Worm (Caenorhabditis elegans) whole organism, young adult: ENCODE data around the gene W03G11.3.

Source experiments
- B0019.2 ChIP-seq: fragments of 200-800 bp; sonication (Bioruptor generic); conservative IDR thresholded peaks from 2 replicates; pipeline ENCODE4 v1.3.6; 2022; ENCODE audit warnings: missing genetic modification reagents, missing genetic modification characterization, missing compliant biosample characterization
- B0261.1 ChIP-seq: sonication (generic microtip); optimal IDR thresholded peaks from 2 replicates; lab custom pipeline; 2016; ENCODE audit warnings: mild to moderate bottlenecking, missing genetic modification characterization, moderate library complexity, missing compliant biosample characterization
- F23B12.7 ChIP-seq: sonication (generic microtip); optimal IDR thresholded peaks from 2 replicates; lab custom pipeline; 2017; ENCODE audit warnings: missing genetic modification characterization, mild to moderate bottlenecking, missing compliant biosample characterization, antibody characterized with exemption, moderate library complexity; ENCODE audit not compliant: insufficient read depth
- F33H1.4 ChIP-seq: fragments of 200-800 bp; sonication (Bioruptor generic); IDR thresholded peaks from 2 replicates; pipeline ENCODE4 v1.3.6; 2022; ENCODE audit warnings: missing genetic modification reagents, missing genetic modification characterization, missing compliant biosample characterization
- F55B11.4 ChIP-seq: sonication (generic microtip); optimal IDR thresholded peaks from 2 replicates; lab custom pipeline; 2016; ENCODE audit warnings: missing compliant biosample characterization, missing genetic modification characterization, borderline replicate concordance; ENCODE audit not compliant: insufficient read depth
- F57C9.4 ChIP-seq: sonication (generic microtip); optimal IDR thresholded peaks from 2 replicates; lab custom pipeline; 2017; ENCODE audit warnings: mild to moderate bottlenecking, missing genetic modification characterization, missing compliant biosample characterization
- K11D2.4 ChIP-seq: fragments of 200-800 bp; sonication (Bioruptor generic); IDR thresholded peaks from 2 replicates; pipeline ENCODE4 v1.3.6; 2022; ENCODE audit warnings: missing genetic modification reagents, missing genetic modification characterization, missing compliant biosample characterization
- Y56A3A.18 ChIP-seq: fragments of 200-800 bp; sonication (Bioruptor generic); IDR thresholded peaks from 2 replicates; pipeline ENCODE4 v1.3.6; 2022; ENCODE audit warnings: missing genetic modification reagents, missing genetic modification characterization, missing compliant biosample characterization
- aptf-2 ChIP-seq: fragments of 200-800 bp; sonication (Bioruptor generic); conservative IDR thresholded peaks from 2 replicates; pipeline ENCODE4 v1.3.6; 2022; ENCODE audit warnings: missing genetic modification reagents, missing genetic modification characterization, missing compliant biosample characterization
- atf-7 ChIP-seq: sonication (generic microtip); optimal IDR thresholded peaks from 2 replicates; lab custom pipeline; 2017; ENCODE audit warnings: mild to moderate bottlenecking, missing genetic modification characterization, missing compliant biosample characterization
- ccch-3 ChIP-seq: fragments of 200-800 bp; sonication (Bioruptor generic); optimal IDR thresholded peaks from 2 replicates; lab custom pipeline; 2018; ENCODE audit warnings: mild to moderate bottlenecking, missing genetic modification characterization, missing compliant biosample characterization
- cebp-1 ChIP-seq, 2 experiments: fragments of 200-800 bp in 1 of 2; sonication (Bioruptor generic) in 1 of 2; sonication (generic microtip) in 1 of 2; IDR thresholded peaks in 1 of 2; optimal IDR thresholded peaks in 1 of 2; 2 replicates each; pipeline versions ENCODE4 v1.3.6 to Lab custom; 2017 to 2022; ENCODE audit warnings: missing compliant biosample characterization in 2 of 2, missing genetic modification characterization in 2 of 2, mild to moderate bottlenecking in 1 of 2, missing genetic modification reagents in 1 of 2, moderate library complexity in 1 of 2
- dox-1 ChIP-seq: fragments of 200-800 bp; sonication (Bioruptor generic); IDR thresholded peaks from 2 replicates; pipeline ENCODE4 v1.3.6; 2022; ENCODE audit warnings: missing genetic modification reagents, missing genetic modification characterization, missing compliant biosample characterization
- dpl-1 ChIP-seq: fragments of 150-350 bp; optimal IDR thresholded peaks from 2 replicates; lab custom pipeline; 2014; ENCODE audit warnings: missing biosample characterization, missing genetic modification reagents, missing genetic modification characterization
- gei-17 ChIP-seq: fragments of 200-800 bp; sonication (Bioruptor generic); optimal IDR thresholded peaks from 2 replicates; lab custom pipeline; 2018; ENCODE audit warnings: mild to moderate bottlenecking, missing genetic modification characterization, missing compliant biosample characterization
- him-1 ChIP-seq: sonication (generic microtip); optimal IDR thresholded peaks from 2 replicates; lab custom pipeline; 2016; ENCODE audit warnings: missing genotype, missing genetic modification reagents, missing genetic modification characterization, missing compliant biosample characterization
- hmg-20 ChIP-seq: fragments of 200-800 bp; sonication (Bioruptor generic); IDR thresholded peaks from 2 replicates; pipeline ENCODE4 v1.3.6; 2022; ENCODE audit warnings: missing genetic modification reagents, missing genetic modification characterization, missing compliant biosample characterization
- lsy-27 ChIP-seq: sonication (generic microtip); optimal IDR thresholded peaks from 2 replicates; lab custom pipeline; 2017; ENCODE audit warnings: missing genetic modification characterization, mild to moderate bottlenecking, missing compliant biosample characterization, antibody characterized with exemption, missing genotype, borderline replicate concordance; ENCODE audit not compliant: insufficient read depth
- mcd-1 ChIP-seq: fragments of 200-800 bp; sonication (Bioruptor generic); IDR thresholded peaks from 2 replicates; pipeline ENCODE4 v1.3.6; 2022; ENCODE audit warnings: missing genetic modification reagents, missing genetic modification characterization, missing compliant biosample characterization
- nhr-90 ChIP-seq: sonication (generic microtip); optimal IDR thresholded peaks from 2 replicates; lab custom pipeline; 2016; ENCODE audit warnings: missing genotype, mild to moderate bottlenecking, missing genetic modification characterization, missing compliant biosample characterization
- sea-2 ChIP-seq: fragments of 200-800 bp; sonication (Bioruptor generic); IDR thresholded peaks from 2 replicates; pipeline ENCODE4 v1.3.6; 2022; ENCODE audit warnings: missing genetic modification characterization, missing compliant biosample characterization
- tbp1 ChIP-seq: fragments of 200-800 bp; sonication (Bioruptor generic); optimal IDR thresholded peaks from 2 replicates; lab custom pipeline; 2018; ENCODE audit warnings: mild to moderate bottlenecking, missing genetic modification characterization, missing compliant biosample characterization
- tlf-1 ChIP-seq: fragments of 200-800 bp; sonication (Bioruptor generic); optimal IDR thresholded peaks from 2 replicates; lab custom pipeline; 2018; ENCODE audit warnings: mild to moderate bottlenecking, missing genetic modification characterization, missing compliant biosample characterization
- unc-62 ChIP-seq: fragments of 150-350 bp; optimal IDR thresholded peaks from 2 replicates; lab custom pipeline; 2014; ENCODE audit warnings: missing biosample characterization, missing genetic modification reagents, missing genetic modification characterization
- xnd-1 ChIP-seq: sonication (generic microtip); optimal IDR thresholded peaks from 2 replicates; lab custom pipeline; 2016; ENCODE audit warnings: missing genotype, missing genetic modification reagents, missing genetic modification characterization, missing compliant biosample characterization
- zfh-2 ChIP-seq: fragments of 200-800 bp; sonication (Bioruptor generic); conservative IDR thresholded peaks from 2 replicates; pipeline ENCODE4 v1.3.6; 2022; ENCODE audit warnings: missing genetic modification reagents, missing genetic modification characterization, missing compliant biosample characterization
- zim-3 ChIP-seq: sonication (generic microtip); optimal IDR thresholded peaks from 2 replicates; lab custom pipeline; 2017; ENCODE audit warnings: mild to moderate bottlenecking, missing genetic modification characterization, moderate library complexity, missing compliant biosample characterization
- ztf-18 ChIP-seq: sonication (generic microtip); optimal IDR thresholded peaks from 2 replicates; lab custom pipeline; 2016; ENCODE audit warnings: missing genotype, mild to moderate bottlenecking, missing genetic modification characterization, missing compliant biosample characterization
- ztf-22 ChIP-seq: fragments of 200-800 bp; sonication (Bioruptor generic); optimal IDR thresholded peaks from 2 replicates; lab custom pipeline; 2018; ENCODE audit warnings: mild to moderate bottlenecking, missing genetic modification characterization, moderate library complexity, missing compliant biosample characterization
- ztf-26 ChIP-seq: sonication (generic microtip); optimal IDR thresholded peaks from 2 replicates; lab custom pipeline; 2017; ENCODE audit warnings: missing genetic modification characterization, missing compliant biosample characterization

W03G11.3 gene

DNA sequence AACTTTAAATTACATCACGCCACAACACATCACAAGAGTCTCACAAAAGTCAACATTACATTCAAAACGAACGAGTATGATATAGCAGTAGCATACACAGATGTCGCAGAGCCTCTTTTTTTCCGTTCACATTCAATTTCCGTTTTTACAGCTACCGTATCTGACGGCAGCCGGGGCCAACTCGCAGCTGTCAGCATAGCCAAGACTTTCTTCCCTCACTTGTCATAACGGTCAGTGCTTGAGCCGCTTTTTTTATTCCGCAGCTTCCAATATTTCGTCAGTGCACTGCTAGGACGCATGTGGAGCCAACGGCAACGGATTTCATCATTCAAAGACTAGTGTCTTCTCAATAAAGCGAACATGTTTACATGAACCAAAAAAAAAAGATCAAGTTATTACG lies 9.6 kb downstream of the W03G11.3 start:
- TF ChIP-seq ztf-22 (GFP tag; lab: Kevin White, UChicago) (no peak), cebp-1 (GFP tag; IDR thresholded peaks at IDR 0.05; lab: Robert Waterston, UW) (0 out of 2 replicates have a peak, but pooled peaks have one; percentile 45), cebp-1 (tag; optimal IDR thresholded peaks at IDR 0.05; lab: Kevin White, UChicago) (no peak), dpl-1 (GFP tag; lab: Kevin White, UChicago) (no peak), F55B11.4 (no peak)

DNA sequence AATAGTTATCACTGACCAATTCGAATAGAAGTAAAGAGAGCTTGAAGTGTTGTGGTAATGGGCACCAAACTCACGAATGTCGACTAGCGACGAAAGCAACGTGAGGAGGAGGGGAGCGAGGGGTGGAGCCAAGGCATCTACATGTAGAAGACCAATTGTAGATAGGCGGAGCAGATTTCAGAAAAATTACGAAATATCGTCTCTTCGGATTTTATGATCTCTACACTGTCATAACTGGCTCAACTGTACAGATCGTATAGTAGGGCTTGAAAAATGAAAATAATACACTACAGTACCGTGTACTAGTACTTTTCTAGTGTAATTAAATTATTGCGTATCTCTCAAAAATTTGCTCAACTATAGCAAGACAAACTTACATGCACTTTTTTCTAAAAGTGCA lies 10.6 kb downstream of the W03G11.3 start, which contains the start of gene W03G11.4:
Gene W03G11.4, minus strand, starts transcription at position 101 of the 400 bp plus-strand sequence.
- TF ChIP-seq him-1, result no peak
- TF ChIP-seq tlf-1, result no peak
- no peak for TF ChIP-seq unc-62 (GFP tag; lab: Kevin White, UChicago)
- no peak for TF ChIP-seq tbp1
- no peak for TF ChIP-seq aptf-2 (GFP tag; lab: Robert Waterston, UW)
- no peak for TF ChIP-seq xnd-1
- no peak for TF ChIP-seq mcd-1
- TF ChIP-seq lsy-27 (tag; lab: Kevin White, UChicago), result no peak
- no peak for TF ChIP-seq F57C9.4 (tag; lab: Kevin White, UChicago)
- TF ChIP-seq ccch-3 (GFP tag; lab: Kevin White, UChicago), result no peak
- no peak for TF ChIP-seq ztf-26 (tag; lab: Kevin White, UChicago)
- TF ChIP-seq nhr-90 (tag; lab: Kevin White, UChicago), result no peak
- TF ChIP-seq atf-7, result no peak
- no peak for TF ChIP-seq hmg-20
- TF ChIP-seq, all 124 proteins: peak for 0

DNA sequence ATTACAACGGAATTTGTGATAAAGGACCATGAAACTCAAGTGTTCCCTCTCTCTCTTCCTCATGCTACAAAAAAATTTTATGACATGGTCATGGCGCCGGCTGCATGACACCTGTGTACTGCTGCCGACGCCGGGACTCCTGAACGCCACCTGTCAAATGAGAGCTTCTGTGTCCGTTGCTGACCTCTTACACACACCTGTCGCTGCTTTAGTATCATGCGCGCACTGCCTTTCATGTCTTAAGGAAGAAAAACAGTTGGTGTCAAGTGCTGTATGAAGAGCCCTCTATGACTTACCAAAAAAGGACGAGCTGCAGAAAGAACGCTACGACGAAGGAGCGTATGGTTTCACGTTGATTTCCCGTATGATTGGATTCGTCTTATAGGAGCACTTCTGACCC lies 11.0 kb downstream of the W03G11.3 start:
- no peak for TF ChIP-seq sea-2 (GFP tag; lab: Robert Waterston, UW)
- 0 out of 2 replicates have a peak, but pooled peaks have one; percentile 30 for TF ChIP-seq K11D2.4 (GFP tag; lab: Robert Waterston, UW)

DNA sequence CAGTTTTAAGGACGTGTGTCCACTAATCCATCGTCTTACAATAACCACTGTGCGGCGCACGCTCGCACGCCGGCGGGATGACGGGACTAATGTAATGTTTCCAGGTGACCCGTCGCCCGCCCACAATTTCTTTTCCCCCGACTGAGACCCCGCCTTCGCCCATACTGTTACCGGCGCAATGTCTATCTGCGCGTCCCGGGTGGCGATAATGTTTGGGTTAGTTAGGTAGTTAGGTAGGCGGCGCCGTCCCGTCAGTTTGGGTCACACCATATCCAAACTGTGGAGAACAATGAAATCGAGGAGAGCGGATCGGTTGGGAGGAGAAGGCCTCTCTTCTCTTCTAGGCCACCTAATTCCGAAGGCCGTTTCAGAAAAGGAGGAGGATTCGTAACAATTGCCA lies 17.3 kb downstream of the W03G11.3 start:
- TF ChIP-seq F23B12.7 (tag; lab: Kevin White, UChicago) (no peak), ztf-18 (no peak), B0019.2 (GFP tag; lab: Robert Waterston, UW) (no peak), zfh-2 (peak; percentile 69), dox-1 (0 out of 2 replicates have a peak, but pooled peaks have one; percentile 8)
- TF ChIP-seq, all 124 proteins: peak for 2

DNA sequence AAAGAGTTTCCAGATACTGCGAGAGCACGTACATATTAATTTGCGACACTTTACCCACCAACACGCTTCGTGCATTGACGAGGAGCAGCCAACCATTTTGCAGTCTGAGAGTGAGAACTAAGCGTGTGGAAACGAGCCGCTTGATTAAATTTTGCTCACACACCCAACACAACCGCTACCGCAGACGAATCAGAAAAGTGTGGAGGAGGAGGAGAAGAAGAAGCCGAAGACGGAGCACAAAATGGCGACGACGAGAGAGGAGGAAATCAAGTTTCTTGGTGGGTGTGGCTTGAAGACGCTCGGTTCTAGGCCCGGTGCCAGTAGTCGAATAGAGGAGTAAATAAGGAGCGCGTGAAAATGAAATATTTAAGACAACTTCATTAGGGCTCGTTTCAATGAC lies 20.8 kb downstream of the W03G11.3 start:
- TF ChIP-seq zfh-2 (peak; percentile 61), lsy-27 (tag; lab: Kevin White, UChicago) (no peak)

DNA sequence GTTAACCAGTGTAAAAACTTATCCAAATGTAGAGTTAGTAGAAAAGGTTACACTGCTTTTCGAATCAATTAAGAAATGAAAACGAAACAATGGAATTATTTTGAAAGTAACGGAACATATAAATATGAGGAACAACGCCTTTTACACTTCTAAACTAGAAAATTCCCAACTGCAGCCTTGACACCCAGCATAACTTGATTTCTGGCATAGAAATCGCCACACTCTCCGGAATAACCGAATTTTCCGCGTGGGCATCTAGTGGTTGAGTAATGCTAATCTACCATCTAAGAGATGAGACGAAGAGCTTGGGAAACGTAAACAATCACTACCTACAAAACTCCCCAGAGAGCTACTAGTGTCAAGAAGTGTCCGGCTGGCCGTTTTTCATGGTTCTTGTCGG lies 22.4 kb downstream of the W03G11.3 start:
- TF ChIP-seq F33H1.4 (GFP tag; lab: Robert Waterston, UW) (no peak), ztf-26 (tag; lab: Kevin White, UChicago) (no peak), dpl-1 (GFP tag; lab: Kevin White, UChicago) (no peak), gei-17 (GFP tag; lab: Kevin White, UChicago) (no peak), Y56A3A.18 (no peak), B0261.1 (tag; lab: Kevin White, UChicago) (no peak), zim-3 (no peak)
